Fruit fly (Drosophila melanogaster): ENCODE measurements around the gene kirre.

DNA sequence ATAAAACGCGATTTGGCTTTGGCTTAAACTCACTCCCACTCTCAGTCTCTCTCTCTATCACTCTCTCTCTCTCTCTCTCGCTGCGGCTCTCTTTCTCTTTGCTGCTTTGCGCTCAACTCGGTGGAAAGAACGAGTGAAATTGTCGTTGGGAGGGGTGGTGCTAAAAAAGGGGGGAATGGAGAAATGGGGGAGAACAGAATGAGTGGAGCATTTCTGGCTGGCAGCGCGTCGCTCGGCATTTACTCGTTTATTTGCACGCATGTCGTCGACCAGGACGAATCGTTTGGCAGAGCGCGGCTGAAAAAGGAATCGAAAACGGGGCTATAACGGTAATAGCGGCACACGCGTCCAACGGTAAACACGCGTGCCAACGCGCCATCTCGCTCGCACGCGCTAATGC is 436.0 kb downstream of the kirre start, which contains the start of gene dnc:
- TF ChIP-seq CG8478 (optimal IDR thresholded peaks at IDR 0.05) (no peak), CTCF (optimal IDR thresholded peaks at IDR 0.05) (no peak)
